Fruit fly (Drosophila melanogaster): ENCODE data around the gene Pdp1.
A peak's percentile ranks its signal among the peaks of the same experiment; 100 is the strongest.

Gene Pdp1

dm6 chr3L:7860634-7861431 lies 6.3 kb downstream of the Pdp1 start (continued):
- peak; percentile 6 for TF ChIP-seq disco-r (GFP tag; optimal IDR thresholded peaks at IDR 0.05)
- TF ChIP-seq CkIIα-i1 (GFP tag; IDR thresholded peaks at IDR 0.05), result no peak
- no peak for TF ChIP-seq CG7987 (GFP tag; optimal IDR thresholded peaks at IDR 0.05)
- no peak for TF ChIP-seq CG17359 (tag; optimal IDR thresholded peaks at IDR 0.05)
- no peak for TF ChIP-seq aop (GFP tag; IDR thresholded peaks at IDR 0.05)
- TF ChIP-seq inv (GFP tag; IDR thresholded peaks at IDR 0.05; ENCODE audit: partially characterized antibody), result no peak
- peak; percentile 28 for TF ChIP-seq CG17385 (GFP tag; optimal IDR thresholded peaks at IDR 0.05)
- no peak for TF ChIP-seq ham (GFP tag; IDR thresholded peaks at IDR 0.05)
- TF ChIP-seq toy (GFP tag; IDR thresholded peaks at IDR 0.05), result no peak
- TF ChIP-seq B-H1 (GFP tag; IDR thresholded peaks at IDR 0.05), result peak; percentile 35; the same call in 1 of the 3 replicates
- peak; percentile 64 for TF ChIP-seq pho (GFP tag; optimal IDR thresholded peaks at IDR 0.05)
- peak; percentile 77 for TF ChIP-seq CG14014 (GFP tag; IDR thresholded peaks at IDR 0.05)
- TF ChIP-seq chif (GFP tag; optimal IDR thresholded peaks at IDR 0.05), result peak in 1 of 2 experiments; percentile 38
- peak; percentile 20 for TF ChIP-seq CG12769 (tag; optimal IDR thresholded peaks at IDR 0.05)
- peak; percentile 38; the same call in 1 of the 2 replicates for TF ChIP-seq CG32767 (GFP tag; IDR thresholded peaks at IDR 0.05)
- peak; percentile 46 for TF ChIP-seq fu2 (GFP tag; optimal IDR thresholded peaks at IDR 0.05)
- no peak for TF ChIP-seq chn (GFP tag; optimal IDR thresholded peaks at IDR 0.05)
- peak; percentile 48; the same call in 2 of the 3 replicates for TF ChIP-seq so (GFP tag; IDR thresholded peaks at IDR 0.05)
- no peak for TF ChIP-seq CG2129 (GFP tag; IDR thresholded peaks at IDR 0.05; ENCODE audit: partially characterized antibody)
- no peak for TF ChIP-seq CG9797 (GFP tag; optimal IDR thresholded peaks at IDR 0.05)
- peak; percentile 72 for TF ChIP-seq CG7839 (tag; optimal IDR thresholded peaks at IDR 0.05)
- peak; percentile 26 for TF ChIP-seq NC2β (GFP tag; optimal IDR thresholded peaks at IDR 0.05)
- peak; percentile 4 for TF ChIP-seq CG1233 (GFP tag; optimal IDR thresholded peaks at IDR 0.05)
- peak; percentile 53; the same call in 1 of the 2 replicates for TF ChIP-seq Adf1 (GFP tag; IDR thresholded peaks at IDR 0.05)
- peak; percentile 77 for TF ChIP-seq row (GFP tag; IDR thresholded peaks at IDR 0.05)
- no peak for TF ChIP-seq CG13287 (GFP tag; IDR thresholded peaks at IDR 0.05; ENCODE audit: partially characterized antibody)
- TF ChIP-seq CG2116 (GFP tag; optimal IDR thresholded peaks at IDR 0.05), result peak; percentile 12
- no peak for TF ChIP-seq CG2199 (GFP tag; IDR thresholded peaks at IDR 0.05)
- TF ChIP-seq CG11723 (GFP tag; optimal IDR thresholded peaks at IDR 0.05), result no peak
- TF ChIP-seq Asciz (GFP tag; optimal IDR thresholded peaks at IDR 0.05), result no peak
- peak; percentile 56 for TF ChIP-seq zfh2 (GFP tag; optimal IDR thresholded peaks at IDR 0.05)
- TF ChIP-seq tna (GFP tag; IDR thresholded peaks at IDR 0.05; ENCODE audit: partially characterized antibody), result no peak
- TF ChIP-seq Max (GFP tag; optimal IDR thresholded peaks at IDR 0.05), result no peak
- peak; percentile 69 for TF ChIP-seq CG31224 (GFP tag; IDR thresholded peaks at IDR 0.05)
- TF ChIP-seq shn (GFP tag; optimal IDR thresholded peaks at IDR 0.05), result no peak
- TF ChIP-seq D19B (GFP tag; optimal IDR thresholded peaks at IDR 0.05), result no peak
- peak; percentile 44; the same call in 1 of the 2 replicates for TF ChIP-seq E2f2 (GFP tag; IDR thresholded peaks at IDR 0.05)
- no peak for TF ChIP-seq CG14860 (GFP tag; IDR thresholded peaks at IDR 0.05; ENCODE audit: partially characterized antibody)
- TF ChIP-seq Poxn (GFP tag; IDR thresholded peaks at IDR 0.05), result 0 out of 2 replicates have a peak, but pooled peaks have one; percentile 24
- no peak for TF ChIP-seq pb (GFP tag; optimal IDR thresholded peaks at IDR 0.05)
- TF ChIP-seq Sry-β (GFP tag; optimal IDR thresholded peaks at IDR 0.05), result no peak
- no peak for TF ChIP-seq Bdp1 (GFP tag; optimal IDR thresholded peaks at IDR 0.05)
- TF ChIP-seq Hmx (GFP tag; optimal IDR thresholded peaks at IDR 0.05), result no peak
- peak; percentile 28 for TF ChIP-seq pnt (GFP tag; optimal IDR thresholded peaks at IDR 0.05)
- TF ChIP-seq CG31365 (tag; optimal IDR thresholded peaks at IDR 0.05), result no peak
- TF ChIP-seq Sox100B (GFP tag; optimal IDR thresholded peaks at IDR 0.05), result no peak
- TF ChIP-seq Atf-2 (GFP tag; optimal IDR thresholded peaks at IDR 0.05), result peak; percentile 41
- TF ChIP-seq CG17328 (GFP tag; IDR thresholded peaks at IDR 0.05), result peak; percentile 71
- TF ChIP-seq CG3995 (GFP tag; optimal IDR thresholded peaks at IDR 0.05), result no peak
- TF ChIP-seq Gug (GFP tag; IDR thresholded peaks at IDR 0.05), result 0 out of 4 replicates have a peak, but pooled peaks have one; percentile 29
